Fruit fly (Drosophila melanogaster) whole organism, prepupa: ENCODE data around the gene Tnks.

ENCODE experiments used
- CG10631 ChIP-seq: fragments of 200-800 bp; sonication (Bioruptor generic); optimal IDR thresholded peaks from 2 replicates; lab custom pipeline; 2016; ENCODE audit warnings: missing biosample characterization, missing genetic modification characterization
- CG10669 ChIP-seq: fragments of 200-800 bp; sonication (Bioruptor generic); optimal IDR thresholded peaks from 3 replicates; lab custom pipeline; 2018; ENCODE audit warnings: missing biosample characterization, mild to moderate bottlenecking, missing genetic modification characterization, moderate library complexity
- CG11294 ChIP-seq: fragments of 200-800 bp; sonication (Bioruptor generic); IDR thresholded peaks from 2 replicates; pipeline ENCODE4 v1.3.6; 2022; ENCODE audit warnings: missing biosample characterization, missing genetic modification characterization
- CG11902 ChIP-seq: fragments of 200-800 bp; sonication (Bioruptor generic); optimal IDR thresholded peaks from 3 replicates; lab custom pipeline; 2016; ENCODE audit warnings: missing biosample characterization, missing genetic modification characterization
- CG15336 ChIP-seq: fragments of 200-800 bp; sonication (Bioruptor generic); IDR thresholded peaks from 2 replicates; pipeline ENCODE4 v1.3.6; 2022; ENCODE audit warnings: missing biosample characterization, missing genetic modification characterization
- CG16779 ChIP-seq: fragments of 200-800 bp; sonication (Bioruptor generic); optimal IDR thresholded peaks from 3 replicates; lab custom pipeline; 2017; ENCODE audit warnings: missing biosample characterization, mild to moderate bottlenecking, missing genetic modification characterization
- CG3032 ChIP-seq: fragments of 200-800 bp; optimal IDR thresholded peaks from 2 replicates; lab custom pipeline; 2019; ENCODE audit warnings: missing biosample characterization, mild to moderate bottlenecking, missing genetic modification characterization, moderate library complexity
- CG31627 ChIP-seq: fragments of 200-800 bp; sonication (Bioruptor generic); optimal IDR thresholded peaks from 3 replicates; lab custom pipeline; 2016; ENCODE audit warnings: missing biosample characterization, missing genetic modification characterization
- CG34406 ChIP-seq: fragments of 200-800 bp; sonication (Bioruptor generic); optimal IDR thresholded peaks from 3 replicates; lab custom pipeline; 2016; ENCODE audit warnings: missing biosample characterization, missing genetic modification characterization
- CG3919 ChIP-seq: fragments of 200-800 bp; sonication (Bioruptor generic); optimal IDR thresholded peaks from 3 replicates; lab custom pipeline; 2016; ENCODE audit warnings: missing biosample characterization, missing genetic modification characterization
- CG4318 ChIP-seq: fragments of 200-800 bp; sonication (Bioruptor generic); optimal IDR thresholded peaks from 3 replicates; lab custom pipeline; 2017; ENCODE audit warnings: missing biosample characterization, mild to moderate bottlenecking, missing genetic modification characterization
- CG6163 ChIP-seq: fragments of 200-800 bp; sonication (Bioruptor generic); IDR thresholded peaks from 3 replicates; pipeline ENCODE4 v1.3.6; 2022; ENCODE audit warnings: missing biosample characterization, missing genetic modification characterization
- CG6276 ChIP-seq: fragments of 200-800 bp; sonication (Bioruptor generic); optimal IDR thresholded peaks from 2 replicates; lab custom pipeline; 2017; ENCODE audit warnings: missing biosample characterization, mild to moderate bottlenecking, missing genetic modification characterization
- CG6792 ChIP-seq: fragments of 200-800 bp; sonication (Bioruptor generic); optimal IDR thresholded peaks from 3 replicates; lab custom pipeline; 2016; ENCODE audit warnings: missing biosample characterization, missing genetic modification characterization
- CG6808 ChIP-seq: fragments of 200-800 bp; sonication (Bioruptor generic); optimal IDR thresholded peaks from 3 replicates; lab custom pipeline; 2017; ENCODE audit warnings: missing biosample characterization, missing genetic modification characterization, mild to moderate bottlenecking, moderate library complexity, missing genetic modification reagents
- CG8119 ChIP-seq: fragments of 200-800 bp; sonication (Bioruptor generic); IDR thresholded peaks from 3 replicates; pipeline ENCODE4 v1.3.6; 2022; ENCODE audit warnings: missing biosample characterization, missing genetic modification characterization
- CG8319 ChIP-seq: fragments of 200-800 bp; sonication (Bioruptor generic); optimal IDR thresholded peaks from 3 replicates; lab custom pipeline; 2016; ENCODE audit warnings: missing biosample characterization, missing genetic modification characterization
- CG9139 ChIP-seq: fragments of 200-800 bp; sonication (Bioruptor generic); optimal IDR thresholded peaks from 3 replicates; lab custom pipeline; 2017; ENCODE audit warnings: missing biosample characterization, mild to moderate bottlenecking, missing genetic modification characterization
- Eip75B ChIP-seq: fragments of 200-800 bp; sonication (Bioruptor generic); optimal IDR thresholded peaks from 3 replicates; lab custom pipeline; 2016; ENCODE audit warnings: missing biosample characterization, missing genetic modification characterization
- Eip78C ChIP-seq: fragments of 200-800 bp; sonication (Bioruptor generic); peaks from one replicate; lab custom pipeline; 2016; ENCODE audit warnings: missing biosample characterization, missing genetic modification characterization
- Eip93F ChIP-seq: fragments of 200-800 bp; sonication (Bioruptor generic); optimal IDR thresholded peaks from 2 replicates; lab custom pipeline; 2016; ENCODE audit warnings: missing biosample characterization, mild to moderate bottlenecking, missing genetic modification characterization
- Ets96B ChIP-seq: fragments of 200-800 bp; optimal IDR thresholded peaks from 2 replicates; lab custom pipeline; 2019; ENCODE audit warnings: missing biosample characterization, mild to moderate bottlenecking, missing genetic modification characterization, moderate library complexity
- Gug ChIP-seq: fragments of 200-800 bp; sonication (Bioruptor generic); IDR thresholded peaks from 2 replicates; pipeline ENCODE4 v1.3.6; 2022; ENCODE audit warnings: missing biosample characterization, missing genetic modification characterization
- Hr38 ChIP-seq: sonication (Bioruptor generic); optimal IDR thresholded peaks from 2 replicates; lab custom pipeline; 2016; ENCODE audit warnings: missing biosample characterization, missing genetic modification characterization
- Hr39 ChIP-seq: fragments of 200-800 bp; sonication (Bioruptor generic); optimal IDR thresholded peaks from 2 replicates; lab custom pipeline; 2016; ENCODE audit warnings: missing biosample characterization, missing genetic modification characterization
- Hr4 ChIP-seq: fragments of 200-800 bp; sonication (Bioruptor generic); optimal IDR thresholded peaks from 3 replicates; lab custom pipeline; 2016; ENCODE audit warnings: missing biosample characterization, missing genetic modification characterization
- Lpt ChIP-seq: fragments of 200-800 bp; sonication (Bioruptor generic); optimal IDR thresholded peaks from 3 replicates; lab custom pipeline; 2016; ENCODE audit warnings: missing biosample characterization, missing genetic modification characterization
- Met ChIP-seq: fragments of 200-800 bp; sonication (Bioruptor generic); optimal IDR thresholded peaks from 3 replicates; lab custom pipeline; 2016; ENCODE audit warnings: missing biosample characterization, missing genetic modification characterization
- Smox ChIP-seq: fragments of 200-800 bp; sonication (Bioruptor generic); optimal IDR thresholded peaks from 3 replicates; lab custom pipeline; 2016; ENCODE audit warnings: missing biosample characterization, missing genetic modification characterization
- Sox102F ChIP-seq: fragments of 200-800 bp; sonication (Bioruptor generic); optimal IDR thresholded peaks from 2 replicates; lab custom pipeline; 2016; ENCODE audit warnings: missing biosample characterization, mild to moderate bottlenecking, missing genetic modification characterization
- Sox14 ChIP-seq: fragments of 200-800 bp; sonication (Bioruptor generic); optimal IDR thresholded peaks from 3 replicates; lab custom pipeline; 2016; ENCODE audit warnings: missing biosample characterization, missing genetic modification characterization
- Sox15 ChIP-seq: fragments of 200-800 bp; sonication (Bioruptor generic); optimal IDR thresholded peaks from 3 replicates; lab custom pipeline; 2016; ENCODE audit warnings: missing biosample characterization, missing genetic modification characterization
- achi ChIP-seq: fragments of 200-800 bp; sonication (Bioruptor generic); optimal IDR thresholded peaks from 3 replicates; lab custom pipeline; 2016; ENCODE audit warnings: missing biosample characterization, missing genetic modification characterization
- acj6 ChIP-seq: fragments of 200-800 bp; sonication (Bioruptor generic); optimal IDR thresholded peaks from 3 replicates; lab custom pipeline; 2016; ENCODE audit warnings: missing biosample characterization, missing genetic modification characterization
- cyc ChIP-seq: fragments of 200-800 bp; sonication (Bioruptor generic); optimal IDR thresholded peaks from 3 replicates; lab custom pipeline; 2016; ENCODE audit warnings: missing biosample characterization, missing genetic modification characterization
- dac ChIP-seq: fragments of 200-800 bp; sonication (Bioruptor generic); optimal IDR thresholded peaks from 2 replicates; lab custom pipeline; 2017; ENCODE audit warnings: missing biosample characterization, mild to moderate bottlenecking, missing genetic modification characterization
- dsx ChIP-seq: fragments of 200-800 bp; optimal IDR thresholded peaks from 3 replicates; lab custom pipeline; 2019; ENCODE audit warnings: missing biosample characterization, mild to moderate bottlenecking, missing genetic modification characterization, moderate library complexity; ENCODE audit not compliant: poor library complexity, severe bottlenecking
- eg ChIP-seq: fragments of 200-800 bp; sonication (Bioruptor generic); IDR thresholded peaks from 3 replicates; pipeline ENCODE4 v1.3.6; 2022; ENCODE audit warnings: missing biosample characterization, missing genetic modification characterization
- esn ChIP-seq: fragments of 200-800 bp; sonication (Bioruptor generic); optimal IDR thresholded peaks from 2 replicates; lab custom pipeline; 2016; ENCODE audit warnings: missing biosample characterization, mild to moderate bottlenecking, missing genetic modification characterization, moderate library complexity
- fd59A ChIP-seq: fragments of 200-800 bp; sonication (Bioruptor generic); optimal IDR thresholded peaks from 2 replicates; lab custom pipeline; 2017; ENCODE audit warnings: missing biosample characterization, mild to moderate bottlenecking, missing genetic modification characterization, missing genetic modification reagents
- fkh ChIP-seq: fragments of 200-800 bp; sonication (Bioruptor generic); optimal IDR thresholded peaks from 3 replicates; lab custom pipeline; 2017; ENCODE audit warnings: missing biosample characterization, mild to moderate bottlenecking, missing genetic modification characterization, moderate library complexity
- net ChIP-seq: fragments of 200-800 bp; sonication (Bioruptor generic); optimal IDR thresholded peaks from 3 replicates; lab custom pipeline; 2016; ENCODE audit warnings: missing biosample characterization, missing genetic modification characterization
- salr ChIP-seq, 2 experiments: fragments of 200-800 bp; sonication (Bioruptor generic); optimal IDR thresholded peaks; 3 replicates each; lab custom pipeline; 2016 to 2018; ENCODE audit warnings: missing biosample characterization in 2 of 2, missing genetic modification characterization in 2 of 2, mild to moderate bottlenecking in 1 of 2
- spab ChIP-seq: fragments of 200-800 bp; sonication (Bioruptor generic); optimal IDR thresholded peaks from 2 replicates; lab custom pipeline; 2017; ENCODE audit warnings: missing biosample characterization, mild to moderate bottlenecking, missing genetic modification characterization, missing genetic modification reagents
- ss ChIP-seq, 2 experiments: fragments of 200-800 bp; sonication (Bioruptor generic); optimal IDR thresholded peaks; 2 replicates in 1 of 2; 3 replicates in 1 of 2; lab custom pipeline; 2017 to 2018; ENCODE audit warnings: mild to moderate bottlenecking in 2 of 2, missing biosample characterization in 2 of 2, missing genetic modification characterization in 2 of 2, moderate library complexity in 1 of 2
- svp ChIP-seq: fragments of 200-800 bp; sonication (Bioruptor generic); peaks from one replicate; lab custom pipeline; 2016; ENCODE audit warnings: missing biosample characterization, missing genetic modification characterization
- vri ChIP-seq: fragments of 200-800 bp; sonication (Bioruptor generic); optimal IDR thresholded peaks from 3 replicates; lab custom pipeline; 2016; ENCODE audit warnings: missing biosample characterization, mild to moderate bottlenecking, missing genetic modification characterization

Tnks gene

DNA sequence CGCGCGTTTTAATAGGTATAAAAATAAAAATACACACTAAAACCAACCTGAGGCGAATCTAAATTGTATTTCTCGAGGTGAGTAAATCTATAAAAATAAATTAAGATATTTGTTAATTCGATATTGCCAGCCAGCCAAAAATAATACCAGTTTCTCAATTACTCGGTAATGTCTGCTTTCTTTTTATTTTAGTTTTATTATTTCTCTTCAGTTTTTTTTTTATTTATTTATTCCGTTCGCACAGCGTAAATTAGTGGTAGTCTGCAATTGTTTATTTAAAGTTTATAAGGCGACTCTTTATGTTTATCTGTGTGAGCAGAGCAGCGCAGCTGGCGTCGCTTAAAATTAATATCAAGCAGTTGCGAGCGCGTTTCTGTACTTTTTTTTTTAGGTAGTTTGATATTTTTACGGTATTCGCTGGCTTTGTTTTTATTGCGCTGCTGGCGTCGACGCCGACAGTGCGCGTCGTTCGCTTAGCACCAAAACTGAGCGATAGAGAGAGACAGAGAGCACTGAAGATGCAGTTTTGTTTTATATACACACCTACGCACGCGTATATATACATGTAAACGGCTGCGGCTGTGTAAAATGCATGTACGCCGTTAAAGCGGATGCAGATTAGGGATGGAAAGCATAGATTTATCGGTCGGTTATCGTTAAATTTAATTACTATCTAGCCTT is 13.4 kb downstream of the Tnks start (continued):
- TF ChIP-seq Lpt (GFP tag; lab: Kevin White, UChicago) (peak; percentile 65), dac (peak; percentile 62), esn (GFP tag; lab: Kevin White, UChicago) (peak; percentile 40), CG11294 (GFP tag; lab: Robert Waterston, UW) (0 out of 2 replicates have a peak, but pooled peaks have one; percentile 13), CG9139 (GFP tag; lab: Kevin White, UChicago) (peak; percentile 53), CG6808 (GFP tag; lab: Kevin White, UChicago) (peak; percentile 44), CG11902 (GFP tag; lab: Kevin White, UChicago) (no peak), salr (GFP tag; optimal IDR thresholded peaks at IDR 0.05; lab: Kevin White, UChicago) (peak in 1 of 2 experiments; percentile 51), CG34406 (no peak), CG10669 (GFP tag; lab: Kevin White, UChicago) (peak; percentile 41), acj6 (GFP tag; lab: Kevin White, UChicago) (no peak), CG3032 (peak; percentile 64), vri (no peak), Eip78C (peak; percentile 71), Hr39 (GFP tag; lab: Kevin White, UChicago) (peak; percentile 35), achi (GFP tag; lab: Kevin White, UChicago) (peak; percentile 39), CG6276 (GFP tag; lab: Kevin White, UChicago) (peak; percentile 80), svp (peak; percentile 73), Hr38 (GFP tag; lab: Kevin White, UChicago) (no peak), Sox15 (GFP tag; lab: Kevin White, UChicago) (no peak), cyc (peak; percentile 16)

DNA sequence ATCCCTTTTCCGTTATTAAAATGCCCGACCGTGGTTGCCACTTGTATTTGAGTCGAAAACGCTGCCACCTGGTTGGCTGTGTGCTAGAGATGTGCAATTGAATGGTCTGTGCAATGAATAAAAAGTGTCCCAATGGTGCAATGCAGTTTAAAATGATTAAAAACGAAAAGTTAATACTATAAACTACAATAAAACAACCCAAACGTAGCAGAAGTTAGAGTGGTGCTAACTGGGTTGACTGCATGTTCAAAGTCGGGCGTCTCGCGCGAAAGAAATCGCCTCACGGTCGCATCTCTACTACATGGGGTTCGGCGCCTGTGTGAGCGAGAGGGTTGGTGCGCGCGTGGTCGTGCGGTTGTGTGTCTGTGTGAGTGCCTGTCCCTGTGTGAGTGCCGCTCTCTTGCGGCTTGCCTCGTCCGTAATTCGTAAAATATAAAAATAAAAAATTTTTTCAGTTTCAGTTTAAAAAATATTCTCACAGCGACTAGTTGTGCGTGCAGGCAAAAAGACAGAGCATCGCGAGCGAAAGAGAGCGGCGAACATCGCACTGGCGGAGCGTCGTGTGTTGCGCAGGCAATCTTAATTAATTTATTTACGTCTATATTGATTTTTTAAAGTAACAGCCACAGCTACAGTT is 14.1 kb downstream of the Tnks start:
- TF ChIP-seq fkh (GFP tag; lab: Kevin White, UChicago) (peak; percentile 52), ss (GFP tag; optimal IDR thresholded peaks at IDR 0.05; lab: Kevin White, UChicago) (peak; percentile 54 to 74), Lpt (GFP tag; lab: Kevin White, UChicago) (peak; percentile 39), CG15336 (peak; percentile 71), Ets96B (tag; lab: Kevin White, UChicago) (peak; percentile 78), Smox (GFP tag; lab: Kevin White, UChicago) (peak; percentile 86), Met (GFP tag; lab: Kevin White, UChicago) (peak; percentile 90), vri (peak; percentile 48), salr (GFP tag; optimal IDR thresholded peaks at IDR 0.05; lab: Kevin White, UChicago) (peak; percentile 58 to 76), eg (GFP tag; lab: Robert Waterston, UW) (peak; percentile 82), CG4318 (GFP tag; lab: Kevin White, UChicago) (peak; percentile 75), CG10631 (GFP tag; lab: Kevin White, UChicago) (peak; percentile 92), spab (GFP tag; lab: Kevin White, UChicago) (peak; percentile 44), net (GFP tag; lab: Kevin White, UChicago) (peak; percentile 71), CG6163 (GFP tag; lab: Robert Waterston, UW) (peak; percentile 86), Hr39 (GFP tag; lab: Kevin White, UChicago) (peak; percentile 96), dsx (GFP tag; lab: Kevin White, UChicago) (peak; percentile 47), CG34406 (peak; percentile 73), CG3919 (peak; percentile 86), CG6276 (GFP tag; lab: Kevin White, UChicago) (no peak), Eip93F (GFP tag; lab: Kevin White, UChicago) (no peak), cyc (peak; percentile 95), CG8319 (GFP tag; lab: Kevin White, UChicago) (peak; percentile 80), dac (peak; percentile 85), fd59A (GFP tag; lab: Kevin White, UChicago) (peak; percentile 68), Sox102F (peak; percentile 74), Hr4 (peak; percentile 89), CG8119 (GFP tag; lab: Robert Waterston, UW) (peak; percentile 68), CG6792 (GFP tag; lab: Kevin White, UChicago) (peak; percentile 85), CG16779 (tag; lab: Kevin White, UChicago) (peak; percentile 81), Sox14 (GFP tag; lab: Kevin White, UChicago) (peak; percentile 90), CG9139 (GFP tag; lab: Kevin White, UChicago) (peak; percentile 18), Eip75B (GFP tag; lab: Kevin White, UChicago) (peak; percentile 88), achi (GFP tag; lab: Kevin White, UChicago) (peak; percentile 81), Gug (GFP tag; lab: Robert Waterston, UW) (peak; percentile 81), CG31627 (peak; percentile 96)
